Worm (Caenorhabditis elegans): ENCODE results near the gene ZK593.3.

- no peak for TF ChIP-seq repo-1 (tag; optimal IDR thresholded peaks at IDR 0.05)
- no peak for TF ChIP-seq mel-28 (tag; optimal IDR thresholded peaks at IDR 0.05; ENCODE audit: borderline replicate concordance)
- TF ChIP-seq pbrm-1 (GFP tag; IDR thresholded peaks at IDR 0.05), result peak; percentile 64; the same call in 1 of the 2 replicates
- no peak for TF ChIP-seq ztf-28 (GFP tag; IDR thresholded peaks at IDR 0.05)
- TF ChIP-seq hmg-1.2 (GFP tag; IDR thresholded peaks at IDR 0.05), result no peak
Observed at ce11 chrIV:10933062-10933552, 17.6 kb downstream of the ZK593.3 start, which contains the start of the genes dnc-1 and lsm-7.
